Fruit fly (Drosophila melanogaster) whole organism, embryonic: ENCODE results near the gene CG9328.

Experiments
- Blimp-1 ChIP-seq: fragments of 200-800 bp; sonication (Bioruptor generic); optimal IDR thresholded peaks from 3 replicates; lab custom pipeline; 2018; ENCODE audit warnings: missing biosample characterization, missing genetic modification characterization, mild to moderate bottlenecking, moderate library complexity, missing genetic modification reagents
- CG10979 ChIP-seq: fragments of 200-800 bp; sonication (Bioruptor generic); optimal IDR thresholded peaks from 2 replicates; lab custom pipeline; 2018; ENCODE audit warnings: missing biosample characterization, mild to moderate bottlenecking, missing genetic modification characterization, moderate library complexity
- CG11093 ChIP-seq: fragments of 200-800 bp; sonication (Bioruptor generic); IDR thresholded peaks from 3 replicates; pipeline ENCODE4 v1.3.6; 2022; ENCODE audit warnings: missing biosample characterization, missing genetic modification characterization
- CG12071 ChIP-seq: fragments of 200-800 bp; sonication (Bioruptor generic); optimal IDR thresholded peaks from 3 replicates; lab custom pipeline; 2018; ENCODE audit warnings: missing biosample characterization, mild to moderate bottlenecking, missing genetic modification characterization
- CG12659 ChIP-seq: fragments of 200-800 bp; sonication (Bioruptor generic); optimal IDR thresholded peaks from 3 replicates; lab custom pipeline; 2017; ENCODE audit warnings: mild to moderate bottlenecking, missing biosample characterization, missing genetic modification reagents, missing genetic modification characterization
- CG12744 ChIP-seq: fragments of 200-800 bp; sonication (Bioruptor generic); optimal IDR thresholded peaks from 2 replicates; lab custom pipeline; 2016; ENCODE audit warnings: missing biosample characterization, missing genetic modification characterization
- CG15479 ChIP-seq: fragments of 200-800 bp; sonication (Bioruptor generic); optimal IDR thresholded peaks from 3 replicates; lab custom pipeline; 2019; ENCODE audit warnings: missing biosample characterization, mild to moderate bottlenecking, missing genetic modification characterization, moderate library complexity
- CG1602 ChIP-seq: fragments of 200-800 bp; sonication (Bioruptor generic); optimal IDR thresholded peaks from 3 replicates; lab custom pipeline; 2016; ENCODE audit warnings: missing biosample characterization, missing genetic modification characterization
- CG17328 ChIP-seq: fragments of 200-800 bp; sonication (Bioruptor generic); IDR thresholded peaks from 2 replicates; pipeline ENCODE4 v1.3.6; 2022; ENCODE audit warnings: missing biosample characterization, missing genetic modification characterization
- CG30020 ChIP-seq: fragments of 200-800 bp; optimal IDR thresholded peaks from 2 replicates; lab custom pipeline; 2019; ENCODE audit warnings: missing biosample characterization, mild to moderate bottlenecking, missing genetic modification characterization, moderate library complexity
- CG5180 ChIP-seq: fragments of 200-800 bp; sonication (Bioruptor generic); optimal IDR thresholded peaks from 3 replicates; lab custom pipeline; 2017; ENCODE audit warnings: missing biosample characterization, missing genetic modification characterization, mild to moderate bottlenecking, moderate library complexity, missing genetic modification reagents
- CG5245 ChIP-seq: fragments of 200-800 bp; sonication (Bioruptor generic); optimal IDR thresholded peaks from 3 replicates; lab custom pipeline; 2016; ENCODE audit warnings: missing biosample characterization, missing genetic modification characterization
- CG6791 ChIP-seq: fragments of 200-800 bp; sonication (Bioruptor generic); IDR thresholded peaks from 3 replicates; pipeline ENCODE4 v1.3.6; 2022; ENCODE audit warnings: missing biosample characterization, missing genetic modification characterization; ENCODE audit not compliant: partially characterized antibody
- CG6854 ChIP-seq: fragments of 200-800 bp; sonication (Bioruptor generic); optimal IDR thresholded peaks from 3 replicates; lab custom pipeline; 2017; ENCODE audit warnings: missing biosample characterization, mild to moderate bottlenecking, missing genetic modification characterization
- CG8388 ChIP-seq: fragments of 200-800 bp; sonication (Bioruptor generic); optimal IDR thresholded peaks from 2 replicates; lab custom pipeline; 2019; ENCODE audit warnings: missing biosample characterization, mild to moderate bottlenecking, missing genetic modification characterization, moderate library complexity
- CG8478 ChIP-seq: fragments of >200 bp; optimal IDR thresholded peaks from 2 replicates; lab custom pipeline; 2018
- CG9797 ChIP-seq: fragments of 200-800 bp; sonication (Bioruptor generic); optimal IDR thresholded peaks from 3 replicates; lab custom pipeline; 2018; ENCODE audit warnings: missing biosample characterization, mild to moderate bottlenecking, missing genetic modification characterization
- CrebB ChIP-seq: fragments of 200-800 bp; sonication (Bioruptor generic); optimal IDR thresholded peaks from 3 replicates; lab custom pipeline; 2018; ENCODE audit warnings: missing biosample characterization, mild to moderate bottlenecking, missing genetic modification characterization
- D ChIP-seq, 2 experiments: fragments of 200-800 bp in 1 of 2; fragments of >200 bp in 1 of 2; sonication (Bioruptor generic) in 1 of 2; optimal IDR thresholded peaks; 2 replicates in 1 of 2; 3 replicates in 1 of 2; lab custom pipeline; 2017; ENCODE audit warnings: mild to moderate bottlenecking in 1 of 2, missing biosample characterization in 1 of 2, missing genetic modification characterization in 1 of 2, missing genetic modification reagents in 1 of 2
- D19B ChIP-seq: fragments of 200-800 bp; sonication (Bioruptor generic); optimal IDR thresholded peaks from 2 replicates; lab custom pipeline; 2017; ENCODE audit warnings: missing biosample characterization, mild to moderate bottlenecking, missing genetic modification characterization
- Deaf1 ChIP-seq: fragments of 200-800 bp; optimal IDR thresholded peaks from 3 replicates; lab custom pipeline; 2019; ENCODE audit warnings: missing biosample characterization, mild to moderate bottlenecking, missing genetic modification characterization, moderate library complexity
- Jarid2 ChIP-seq: fragments of 200-800 bp; sonication (Bioruptor generic); optimal IDR thresholded peaks from 3 replicates; lab custom pipeline; 2017; ENCODE audit warnings: mild to moderate bottlenecking, missing biosample characterization, missing genetic modification reagents, missing genetic modification characterization
- Max ChIP-seq: fragments of 200-800 bp; sonication (Bioruptor generic); optimal IDR thresholded peaks from 2 replicates; lab custom pipeline; 2016; ENCODE audit warnings: missing biosample characterization, mild to moderate bottlenecking, missing genetic modification characterization
- Meics ChIP-seq: fragments of 200-800 bp; sonication (Bioruptor generic); optimal IDR thresholded peaks from 2 replicates; lab custom pipeline; 2017; ENCODE audit warnings: missing biosample characterization, mild to moderate bottlenecking, missing genetic modification characterization
- Scr ChIP-seq: fragments of 200-800 bp; sonication (Bioruptor generic); IDR thresholded peaks from 2 replicates; pipeline ENCODE4 v1.3.6; 2022; ENCODE audit warnings: missing biosample characterization, missing genetic modification characterization; ENCODE audit not compliant: partially characterized antibody
- bigmax ChIP-seq: fragments of 200-800 bp; sonication (Bioruptor generic); optimal IDR thresholded peaks from 2 replicates; lab custom pipeline; 2018; ENCODE audit warnings: missing biosample characterization, mild to moderate bottlenecking, missing genetic modification characterization
- cad ChIP-seq: fragments of >200 bp; optimal IDR thresholded peaks from 2 replicates; lab custom pipeline; 2017; ENCODE audit warnings: missing biosample characterization, missing genetic modification characterization
- chinmo ChIP-seq: fragments of 200-800 bp; sonication (Bioruptor generic); IDR thresholded peaks from 4 replicates; pipeline ENCODE4 v1.3.6; 2022; ENCODE audit warnings: missing biosample characterization, missing genetic modification characterization; ENCODE audit not compliant: partially characterized antibody
- croc ChIP-seq: fragments of 200-800 bp; sonication (Bioruptor generic); conservative IDR thresholded peaks from 3 replicates; pipeline ENCODE4 v1.3.6; 2022; ENCODE audit warnings: missing biosample characterization, missing genetic modification characterization
- eve ChIP-seq, 2 experiments: fragments of >200 bp; optimal IDR thresholded peaks; 2 replicates each; lab custom pipeline; 2017; ENCODE audit warnings: missing biosample characterization in 2 of 2, missing genetic modification characterization in 2 of 2
- ewg ChIP-seq: fragments of 200-800 bp; sonication (Bioruptor generic); optimal IDR thresholded peaks from 3 replicates; lab custom pipeline; 2017; ENCODE audit warnings: mild to moderate bottlenecking, missing biosample characterization, missing genetic modification reagents, missing genetic modification characterization
- eyg ChIP-seq: fragments of 200-800 bp; sonication (Bioruptor generic); optimal IDR thresholded peaks from 3 replicates; lab custom pipeline; 2016; ENCODE audit warnings: missing biosample characterization, missing genetic modification characterization
- gcm ChIP-seq: fragments of 200-800 bp; sonication (Bioruptor generic); optimal IDR thresholded peaks from 2 replicates; lab custom pipeline; 2019; ENCODE audit warnings: missing biosample characterization, mild to moderate bottlenecking, missing genetic modification characterization, moderate library complexity
- grn ChIP-seq: fragments of 200-800 bp; sonication (Bioruptor generic); optimal IDR thresholded peaks from 3 replicates; lab custom pipeline; 2017; ENCODE audit warnings: missing biosample characterization, missing genetic modification characterization
- her ChIP-seq: fragments of 200-800 bp; sonication (Bioruptor generic); optimal IDR thresholded peaks from 2 replicates; lab custom pipeline; 2016; ENCODE audit warnings: missing biosample characterization, missing genetic modification characterization
- klu ChIP-seq: fragments of 200-800 bp; sonication (Bioruptor generic); IDR thresholded peaks from 2 replicates; pipeline ENCODE4 v1.3.6; 2022; ENCODE audit warnings: missing biosample characterization, missing genetic modification characterization
- nerfin-2 ChIP-seq: fragments of 200-800 bp; sonication (Bioruptor generic); IDR thresholded peaks from 2 replicates; pipeline ENCODE4 v1.3.6; 2022; ENCODE audit warnings: missing biosample characterization, missing genetic modification characterization; ENCODE audit not compliant: partially characterized antibody
- p53 ChIP-seq: fragments of 200-800 bp; sonication (Bioruptor generic); optimal IDR thresholded peaks from 2 replicates; lab custom pipeline; 2016; ENCODE audit warnings: missing biosample characterization, missing genetic modification characterization
- pfk ChIP-seq: fragments of 200-800 bp; sonication (Bioruptor generic); optimal IDR thresholded peaks from 2 replicates; lab custom pipeline; 2018; ENCODE audit warnings: missing biosample characterization, mild to moderate bottlenecking, missing genetic modification characterization, moderate library complexity
- row ChIP-seq: fragments of 200-800 bp; sonication (Bioruptor generic); IDR thresholded peaks from 3 replicates; pipeline ENCODE4 v1.3.6; 2022; ENCODE audit warnings: missing biosample characterization, missing genetic modification characterization
- tll ChIP-seq, 2 experiments: fragments of 200-800 bp in 1 of 2; fragments of >200 bp in 1 of 2; sonication (Bioruptor generic) in 1 of 2; optimal IDR thresholded peaks; 2 replicates each; lab custom pipeline; 2017 to 2019; ENCODE audit warnings: missing biosample characterization in 2 of 2, missing genetic modification characterization in 2 of 2, mild to moderate bottlenecking in 1 of 2, moderate library complexity in 1 of 2
- toy ChIP-seq: fragments of 200-800 bp; sonication (Bioruptor generic); IDR thresholded peaks from 2 replicates; pipeline ENCODE4 v1.3.6; 2022; ENCODE audit warnings: missing biosample characterization, missing genetic modification characterization
- unpg ChIP-seq: fragments of 200-800 bp; sonication (Bioruptor generic); optimal IDR thresholded peaks from 3 replicates; lab custom pipeline; 2018; ENCODE audit warnings: missing biosample characterization, mild to moderate bottlenecking, missing genetic modification characterization, moderate library complexity
- vfl ChIP-seq: fragments of 200-800 bp; sonication (Bioruptor generic); optimal IDR thresholded peaks from 2 replicates; lab custom pipeline; 2016; ENCODE audit warnings: missing biosample characterization, missing genetic modification characterization
- vnd ChIP-seq: fragments of 200-800 bp; sonication (Bioruptor generic); IDR thresholded peaks from 3 replicates; pipeline ENCODE4 v1.3.6; 2022; ENCODE audit warnings: missing biosample characterization, missing genetic modification characterization; ENCODE audit not compliant: partially characterized antibody
- wdn ChIP-seq: fragments of 200-800 bp; sonication (Bioruptor generic); IDR thresholded peaks from 2 replicates; pipeline ENCODE4 v1.3.6; 2022; ENCODE audit warnings: missing biosample characterization, missing genetic modification characterization
- zen ChIP-seq: fragments of 200-800 bp; sonication (Bioruptor generic); optimal IDR thresholded peaks from 3 replicates; lab custom pipeline; 2018; ENCODE audit warnings: missing biosample characterization, mild to moderate bottlenecking, missing genetic modification characterization, moderate library complexity
- zf30C ChIP-seq: fragments of 200-800 bp; sonication (Bioruptor generic); optimal IDR thresholded peaks from 3 replicates; lab custom pipeline; 2018; ENCODE audit warnings: missing biosample characterization, mild to moderate bottlenecking, missing genetic modification characterization

The CG9328 gene

DNA sequence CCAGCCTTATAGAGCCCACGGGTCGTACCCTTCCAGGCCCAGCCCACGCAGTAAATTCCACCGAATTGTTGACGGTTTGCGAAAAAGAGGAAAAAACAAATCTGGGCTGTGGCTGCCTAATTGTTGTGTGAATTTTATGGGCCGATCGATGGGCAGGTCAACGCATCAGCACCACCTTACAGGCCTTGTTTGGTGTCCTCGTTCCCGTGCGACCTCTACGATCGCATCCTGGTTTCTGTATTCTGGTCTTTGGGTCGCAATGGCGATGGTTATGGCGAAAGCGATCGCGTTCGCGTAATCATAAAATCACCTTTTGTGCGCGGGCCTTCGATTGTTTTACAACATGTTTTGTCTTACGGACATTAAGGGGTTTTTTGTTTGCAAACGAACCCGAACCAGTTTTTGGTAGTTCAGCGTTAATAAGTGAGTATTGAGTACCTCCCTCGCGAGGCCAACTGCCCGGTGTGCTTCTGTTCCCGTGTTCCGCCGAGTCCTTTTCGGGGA lies 28.9 kb upstream of the CG9328 start:
- no peak for TF ChIP-seq CG6854 (GFP tag; lab: Kevin White, UChicago)
- no peak for TF ChIP-seq chinmo (GFP tag; lab: Robert Waterston, UW)
- no peak for TF ChIP-seq Blimp-1 (GFP tag; lab: Kevin White, UChicago)
- no peak for TF ChIP-seq vnd (GFP tag; lab: Robert Waterston, UW)
- no peak for TF ChIP-seq toy
- TF ChIP-seq eve (GFP tag; optimal IDR thresholded peaks at IDR 0.05; lab: Kevin White, UChicago): no peak
- TF ChIP-seq unpg: no peak
- TF ChIP-seq ewg (GFP tag; lab: Kevin White, UChicago): no peak
- peak; percentile 2 for TF ChIP-seq CG5180 (GFP tag; lab: Kevin White, UChicago)
- TF ChIP-seq CG6791: 0 out of 3 replicates have a peak, but pooled peaks have one; percentile 6
- TF ChIP-seq zen: peak; percentile 38
- no peak for TF ChIP-seq CG17328 (GFP tag; lab: Robert Waterston, UW)
- TF ChIP-seq CG15479: peak; percentile 97
- no peak for TF ChIP-seq Scr (GFP tag; lab: Robert Waterston, UW)
- TF ChIP-seq CG1602: no peak
- TF ChIP-seq CG11093 (GFP tag; lab: Robert Waterston, UW): no peak
- TF ChIP-seq row: no peak
- peak; percentile 88 for TF ChIP-seq D (optimal IDR thresholded peaks at IDR 0.05; lab: Kevin White, UChicago)
- no peak for TF ChIP-seq D (GFP tag; optimal IDR thresholded peaks at IDR 0.05; lab: Kevin White, UChicago)
- peak in 1 of 2 experiments; percentile 92 for TF ChIP-seq tll (GFP tag; optimal IDR thresholded peaks at IDR 0.05; lab: Kevin White, UChicago)
- no peak for TF ChIP-seq CG9797 (GFP tag; lab: Kevin White, UChicago)
- no peak for TF ChIP-seq nerfin-2 (GFP tag; lab: Robert Waterston, UW)
- no peak for TF ChIP-seq CG5245 (GFP tag; lab: Kevin White, UChicago)
- peak; percentile 99 for TF ChIP-seq cad (GFP tag; lab: Kevin White, UChicago)

DNA sequence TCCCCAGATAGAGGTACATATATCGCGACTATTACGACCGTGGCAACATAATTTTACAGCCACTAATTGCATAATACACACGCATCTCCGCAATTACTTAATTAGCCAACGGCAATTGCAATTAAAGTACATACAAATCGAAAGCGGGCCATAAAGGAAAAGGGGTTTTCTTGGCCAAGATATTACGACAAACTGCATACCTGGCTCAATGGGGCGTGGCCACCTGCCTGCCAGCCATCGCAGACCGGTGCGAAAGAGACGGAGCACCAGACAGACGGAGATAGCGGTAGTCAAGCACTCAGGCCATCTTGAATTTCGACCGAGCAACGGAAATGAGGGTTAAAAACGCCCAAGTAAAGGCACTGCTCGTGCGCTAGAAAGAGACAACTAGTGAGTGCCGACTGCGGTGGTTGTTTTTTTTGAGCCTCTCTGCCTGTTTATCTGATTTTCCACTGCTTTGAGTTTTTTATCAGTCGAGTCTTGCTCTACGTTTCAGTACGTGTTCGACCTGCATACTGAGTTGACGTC lies 27.2 kb upstream of the CG9328 start, which contains the start of gene cad:
TSS of gene cad (plus strand) at position 490 of the 528 bp plus-strand sequence.
- TF ChIP-seq CG5180 (GFP tag; lab: Kevin White, UChicago) (peak; percentile 35), CrebB (peak; percentile 43), Meics (peak; percentile 39), CG12071 (GFP tag; lab: Kevin White, UChicago) (peak; percentile 64), CG10979 (tag; lab: Kevin White, UChicago) (peak; percentile 29), CG8388 (GFP tag; lab: Kevin White, UChicago) (peak; percentile 2), croc (no peak), tll (GFP tag; optimal IDR thresholded peaks at IDR 0.05; lab: Kevin White, UChicago) (peak; percentile 42 to 80), Max (GFP tag; lab: Kevin White, UChicago) (no peak), pfk (GFP tag; lab: Kevin White, UChicago) (peak; percentile 18), Jarid2 (GFP tag; lab: Kevin White, UChicago) (peak; percentile 61), D19B (GFP tag; lab: Kevin White, UChicago) (no peak), eyg (GFP tag; lab: Kevin White, UChicago) (no peak), grn (peak; percentile 97), Deaf1 (tag; lab: Kevin White, UChicago) (peak; percentile 56), CG8478 (lab: Kevin White, UChicago) (peak; percentile 95), klu (no peak), vfl (GFP tag; lab: Kevin White, UChicago) (no peak), zf30C (GFP tag; lab: Kevin White, UChicago) (no peak), zen (peak; percentile 45), wdn (GFP tag; lab: Robert Waterston, UW) (no peak), CG12659 (GFP tag; lab: Kevin White, UChicago) (peak; percentile 7), gcm (GFP tag; lab: Kevin White, UChicago) (peak; percentile 89), CG30020 (tag; lab: Kevin White, UChicago) (no peak), her (peak; percentile 43), CG12744 (no peak), bigmax (GFP tag; lab: Kevin White, UChicago) (peak; percentile 45), p53 (GFP tag; lab: Kevin White, UChicago) (no peak)
